Worm (Caenorhabditis elegans) whole organism, L2 larva: ENCODE data around the gene Y57G11C.1144.
A peak's percentile ranks its signal among the peaks of the same experiment; 100 is the strongest.

ENCODE experiments used
- C34F6.9 ChIP-seq: fragments of 150-350 bp; optimal IDR thresholded peaks from 2 replicates; lab custom pipeline; 2014; ENCODE audit warnings: missing biosample characterization, missing genetic modification characterization
- R02D3.7 ChIP-seq: fragments of 150-350 bp; optimal IDR thresholded peaks from 2 replicates; lab custom pipeline; 2014; ENCODE audit warnings: missing biosample characterization, missing genetic modification characterization
- Y55F3AM.14 ChIP-seq: fragments of 200-800 bp; sonication (Bioruptor generic); optimal IDR thresholded peaks from 2 replicates; lab custom pipeline; 2018; ENCODE audit warnings: mild to moderate bottlenecking, missing genetic modification characterization, missing compliant biosample characterization
- alr-1 ChIP-seq: fragments of 150-350 bp; optimal IDR thresholded peaks from 2 replicates; lab custom pipeline; 2014; ENCODE audit warnings: missing biosample characterization, missing genetic modification characterization
- aly-2 ChIP-seq: fragments of 150-350 bp; optimal IDR thresholded peaks from 2 replicates; lab custom pipeline; 2014; ENCODE audit warnings: missing biosample characterization, missing genetic modification characterization
- ama-1 ChIP-seq: fragments of 150-350 bp; optimal IDR thresholded peaks from 2 replicates; lab custom pipeline; 2018; ENCODE audit warnings: inconsistent platforms
- blmp-1 ChIP-seq: sonication (generic microtip); optimal IDR thresholded peaks from 2 replicates; lab custom pipeline; 2017; ENCODE audit warnings: missing genetic modification characterization, mild to moderate bottlenecking, missing compliant biosample characterization, antibody characterized with exemption, moderate library complexity; ENCODE audit not compliant: insufficient read depth
- ceh-16 ChIP-seq: fragments of 150-350 bp; optimal IDR thresholded peaks from 2 replicates; lab custom pipeline; 2014; ENCODE audit warnings: missing biosample characterization, missing genetic modification characterization
- ceh-82 ChIP-seq: fragments of 150-350 bp; optimal IDR thresholded peaks from 2 replicates; lab custom pipeline; 2014; ENCODE audit warnings: missing biosample characterization, missing genetic modification characterization
- egl-27 ChIP-seq: sonication (generic microtip); optimal IDR thresholded peaks from 3 replicates; lab custom pipeline; 2017; ENCODE audit warnings: missing biosample characterization, missing genetic modification reagents, missing genetic modification characterization
- elt-1 ChIP-seq: fragments of 150-350 bp; optimal IDR thresholded peaks from 2 replicates; lab custom pipeline; 2014; ENCODE audit warnings: missing biosample characterization, missing genetic modification characterization
- elt-3 ChIP-seq: sonication (generic microtip); optimal IDR thresholded peaks from 2 replicates; lab custom pipeline; 2017; ENCODE audit warnings: missing biosample characterization, missing genetic modification characterization
- fos-1 ChIP-seq: fragments of 150-350 bp; optimal IDR thresholded peaks from 2 replicates; lab custom pipeline; 2014; ENCODE audit warnings: missing biosample characterization, missing genetic modification characterization
- gmeb-1 ChIP-seq: fragments of 150-350 bp; optimal IDR thresholded peaks from 2 replicates; lab custom pipeline; 2014; ENCODE audit warnings: missing biosample characterization, missing genetic modification characterization
- lin-11 ChIP-seq: fragments of 150-350 bp; sonication (generic microtip); optimal IDR thresholded peaks from 2 replicates; lab custom pipeline; 2014; ENCODE audit warnings: missing biosample characterization, missing genetic modification characterization, inconsistent platforms, mixed read lengths
- lin-13 ChIP-seq: fragments of 150-350 bp; optimal IDR thresholded peaks from 2 replicates; lab custom pipeline; 2014; ENCODE audit warnings: missing biosample characterization, missing genetic modification reagents, missing genetic modification characterization
- lin-39 ChIP-seq: fragments of 150-350 bp; optimal IDR thresholded peaks from 2 replicates; lab custom pipeline; 2014; ENCODE audit warnings: missing biosample characterization, missing genetic modification reagents, missing genetic modification characterization
- mab-5 ChIP-seq: fragments of 150-350 bp; optimal IDR thresholded peaks from 2 replicates; lab custom pipeline; 2014; ENCODE audit warnings: missing biosample characterization, missing genetic modification characterization
- mbf-1 ChIP-seq: sonication (generic microtip); optimal IDR thresholded peaks from 2 replicates; lab custom pipeline; 2017; ENCODE audit warnings: missing biosample characterization, missing genetic modification characterization
- mdl-1 ChIP-seq, 2 experiments: fragments of 150-350 bp in 1 of 2; sonication (generic microtip) in 1 of 2; optimal IDR thresholded peaks; 2 replicates each; lab custom pipeline; 2017; ENCODE audit warnings: missing biosample characterization in 2 of 2, missing genetic modification characterization in 2 of 2
- nhr-11 ChIP-seq: fragments of 150-350 bp; optimal IDR thresholded peaks from 2 replicates; lab custom pipeline; 2014; ENCODE audit warnings: missing biosample characterization, missing genetic modification characterization
- nhr-12 ChIP-seq: fragments of 150-350 bp; optimal IDR thresholded peaks from 2 replicates; lab custom pipeline; 2014; ENCODE audit warnings: missing biosample characterization, missing genetic modification characterization
- nhr-21 ChIP-seq: fragments of 150-350 bp; optimal IDR thresholded peaks from 2 replicates; lab custom pipeline; 2014; ENCODE audit warnings: missing biosample characterization, missing genetic modification characterization
- nhr-23 ChIP-seq: fragments of 150-350 bp; optimal IDR thresholded peaks from 2 replicates; lab custom pipeline; 2014; ENCODE audit warnings: missing biosample characterization, missing genetic modification reagents, missing genetic modification characterization
- nhr-237 ChIP-seq: fragments of 150-350 bp; optimal IDR thresholded peaks from 2 replicates; lab custom pipeline; 2014; ENCODE audit warnings: missing biosample characterization, missing genetic modification characterization
- nhr-25 ChIP-seq: fragments of 150-350 bp; sonication (generic microtip); optimal IDR thresholded peaks from 3 replicates; lab custom pipeline; 2014; ENCODE audit warnings: missing biosample characterization, missing genetic modification characterization
- nhr-6 ChIP-seq: fragments of 150-350 bp; optimal IDR thresholded peaks from 2 replicates; lab custom pipeline; 2014; ENCODE audit warnings: missing biosample characterization, missing genetic modification characterization
- nhr-77 ChIP-seq: fragments of 150-350 bp; optimal IDR thresholded peaks from 2 replicates; lab custom pipeline; 2014; ENCODE audit warnings: missing biosample characterization, missing genetic modification characterization
- sem-4 ChIP-seq: fragments of 150-350 bp; optimal IDR thresholded peaks from 2 replicates; lab custom pipeline; 2014; ENCODE audit warnings: missing biosample characterization, missing genetic modification reagents, missing genetic modification characterization
- skn-1 ChIP-seq: sonication (generic microtip); optimal IDR thresholded peaks from 2 replicates; lab custom pipeline; 2017; ENCODE audit warnings: missing biosample characterization, missing genetic modification characterization
- sma-3 ChIP-seq: sonication (generic microtip); optimal IDR thresholded peaks from 2 replicates; lab custom pipeline; 2016; ENCODE audit warnings: missing genetic modification reagents, missing genetic modification characterization, missing compliant biosample characterization
- unc-39 ChIP-seq: fragments of 150-350 bp; optimal IDR thresholded peaks from 2 replicates; lab custom pipeline; 2014; ENCODE audit warnings: missing biosample characterization, missing genetic modification characterization
- unc-55 ChIP-seq: fragments of 150-350 bp; sonication (generic microtip); optimal IDR thresholded peaks from 3 replicates; lab custom pipeline; 2014; ENCODE audit warnings: missing biosample characterization, missing genetic modification reagents, missing genetic modification characterization
- unc-62 ChIP-seq: fragments of 150-350 bp; optimal IDR thresholded peaks from 2 replicates; lab custom pipeline; 2014; ENCODE audit warnings: missing biosample characterization, missing genetic modification reagents, missing genetic modification characterization
- ztf-1 ChIP-seq: fragments of 200-800 bp; sonication (Bioruptor generic); conservative IDR thresholded peaks from 2 replicates; pipeline ENCODE4 v1.3.6; 2022; ENCODE audit warnings: missing genetic modification characterization, missing compliant biosample characterization
- ztf-11 ChIP-seq: sonication (generic microtip); optimal IDR thresholded peaks from 2 replicates; lab custom pipeline; 2017; ENCODE audit warnings: missing biosample characterization, missing genetic modification characterization

The Y57G11C.1144 gene

ce11 chrIV:14903188-14903587 lies 33.9 kb upstream of the Y57G11C.1144 start:
- TF ChIP-seq elt-3 (no peak), ceh-16 (tag; lab: Kevin White, UChicago) (peak; percentile 17)

ce11 chrIV:14909589-14909988 lies 27.5 kb upstream of the Y57G11C.1144 start, which contains the start of gene pnc-2:
Gene pnc-2, minus strand, starts transcription at chrIV:14909689.
- TF ChIP-seq nhr-237 (tag; lab: Kevin White, UChicago) (no peak), Y55F3AM.14 (GFP tag; lab: Kevin White, UChicago) (no peak), unc-55 (GFP tag; lab: Kevin White, UChicago) (no peak), mdl-1 (tag; optimal IDR thresholded peaks at IDR 0.05; lab: Kevin White, UChicago) (no peak), C34F6.9 (no peak), mbf-1 (tag; lab: Kevin White, UChicago) (no peak), aly-2 (no peak), R02D3.7 (tag; lab: Kevin White, UChicago) (no peak), unc-62 (GFP tag; lab: Kevin White, UChicago) (no peak), unc-39 (tag; lab: Kevin White, UChicago) (no peak)

- TF ChIP-seq lin-39 (no peak), lin-13 (no peak), nhr-77 (tag; lab: Kevin White, UChicago) (no peak), elt-1 (tag; lab: Kevin White, UChicago) (no peak), mab-5 (tag; lab: Kevin White, UChicago) (no peak), sma-3 (GFP tag; lab: Kevin White, UChicago) (no peak)
Measured at ce11 chrIV:14919310-14919709, 17.8 kb upstream of the Y57G11C.1144 start, which contains the start of gene ccch-5. Gene ccch-5, plus strand, starts transcription at chrIV:14919610.

- TF ChIP-seq alr-1 (tag; lab: Kevin White, UChicago), result no peak
- TF ChIP-seq ztf-1 (GFP tag; lab: Robert Waterston, UW), result no peak
- TF ChIP-seq nhr-25 (tag; lab: Kevin White, UChicago), result no peak
- TF ChIP-seq elt-1 (tag; lab: Kevin White, UChicago), result no peak
- TF ChIP-seq fos-1 (tag; lab: Kevin White, UChicago), result no peak
- TF ChIP-seq nhr-11 (tag; lab: Kevin White, UChicago), result no peak
- no peak for TF ChIP-seq unc-62 (GFP tag; lab: Kevin White, UChicago)
- TF ChIP-seq nhr-12 (tag; lab: Kevin White, UChicago), result no peak
- TF ChIP-seq aly-2, result no peak
- no peak for TF ChIP-seq lin-13
- no peak for TF ChIP-seq lin-39
- no peak for TF ChIP-seq blmp-1 (tag; lab: Kevin White, UChicago)
- TF ChIP-seq nhr-6 (tag; lab: Kevin White, UChicago), result no peak
- TF ChIP-seq nhr-23 (tag; lab: Kevin White, UChicago), result no peak
- no peak for TF ChIP-seq elt-3
- TF ChIP-seq ama-1 (lab: Kevin White, UChicago), result no peak
- TF ChIP-seq ztf-11 (tag; lab: Kevin White, UChicago), result no peak
- no peak for TF ChIP-seq nhr-21
- no peak for TF ChIP-seq unc-39 (tag; lab: Kevin White, UChicago)
- TF ChIP-seq gmeb-1 (tag; lab: Kevin White, UChicago), result no peak
Measured at ce11 chrIV:14929421-14929820, 7.7 kb upstream of the Y57G11C.1144 start, which contains the start of gene Y57G11C.28. Gene Y57G11C.28, plus strand, starts transcription at chrIV:14929721.

DNA sequence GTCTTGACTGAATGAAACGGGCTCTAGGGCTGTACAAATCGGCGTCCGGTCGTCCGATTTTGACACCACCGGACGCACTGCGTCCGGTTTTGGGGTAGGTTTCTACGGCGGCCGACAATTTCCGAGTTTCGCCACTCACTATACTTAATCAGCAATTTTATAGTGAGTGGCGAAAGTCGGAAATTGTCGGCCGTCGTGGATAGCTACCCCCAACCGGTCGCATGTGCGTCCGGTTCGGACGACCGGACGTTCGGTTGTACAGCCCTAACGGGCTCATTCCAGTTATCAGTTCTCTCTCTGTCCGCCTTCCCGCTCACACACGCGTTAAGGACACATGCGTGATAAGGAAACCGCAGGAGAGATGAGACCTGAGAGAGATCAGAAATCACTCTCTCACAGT lies 4.5 kb upstream of the Y57G11C.1144 start, which contains the start of gene Y57G11C.1131:
Y57G11C.1131 (plus strand) TSS at position 333 of the 400 bp plus-strand sequence.
- TF ChIP-seq nhr-11 (tag; lab: Kevin White, UChicago) (no peak), mab-5 (tag; lab: Kevin White, UChicago) (no peak), unc-55 (GFP tag; lab: Kevin White, UChicago) (no peak), ceh-82 (tag; lab: Kevin White, UChicago) (no peak), skn-1 (tag; lab: Kevin White, UChicago) (no peak), alr-1 (tag; lab: Kevin White, UChicago) (no peak), sem-4 (no peak), aly-2 (no peak), blmp-1 (tag; lab: Kevin White, UChicago) (no peak), ztf-1 (GFP tag; lab: Robert Waterston, UW) (no peak), egl-27 (tag; lab: Kevin White, UChicago) (no peak), sma-3 (GFP tag; lab: Kevin White, UChicago) (no peak), nhr-237 (tag; lab: Kevin White, UChicago) (no peak), unc-62 (GFP tag; lab: Kevin White, UChicago) (no peak), lin-11 (no peak), elt-1 (tag; lab: Kevin White, UChicago) (no peak), mdl-1 (tag; optimal IDR thresholded peaks at IDR 0.05; lab: Kevin White, UChicago) (no peak)
